Fruit fly (Drosophila melanogaster) whole organism, embryonic: ENCODE data around the gene Fas2.
A peak's percentile ranks its signal among the peaks of the same experiment; 100 is the strongest.

Experiments used
- Adf1 ChIP-seq: fragments of 200-800 bp; sonication (Bioruptor generic); IDR thresholded peaks from 2 replicates; pipeline ENCODE4 v1.3.6; 2022; ENCODE audit warnings: missing biosample characterization, missing genetic modification characterization
- Aef1 ChIP-seq: fragments of 200-800 bp; sonication (Bioruptor generic); IDR thresholded peaks from 3 replicates; pipeline ENCODE4 v1.3.6; 2022; ENCODE audit warnings: missing biosample characterization, missing genetic modification characterization
- Atf6 ChIP-seq: fragments of 200-800 bp; sonication (Bioruptor generic); IDR thresholded peaks from 2 replicates; pipeline ENCODE4 v1.3.6; 2022; ENCODE audit warnings: missing biosample characterization, missing genetic modification characterization
- CG10321 ChIP-seq: fragments of 200-800 bp; sonication (Bioruptor generic); IDR thresholded peaks from 2 replicates; pipeline ENCODE4 v1.3.6; 2022; ENCODE audit warnings: missing biosample characterization, missing genetic modification characterization
- CG11093 ChIP-seq: fragments of 200-800 bp; sonication (Bioruptor generic); IDR thresholded peaks from 3 replicates; pipeline ENCODE4 v1.3.6; 2022; ENCODE audit warnings: missing biosample characterization, missing genetic modification characterization
- CG12659 ChIP-seq: fragments of 200-800 bp; sonication (Bioruptor generic); optimal IDR thresholded peaks from 3 replicates; lab custom pipeline; 2017; ENCODE audit warnings: mild to moderate bottlenecking, missing biosample characterization, missing genetic modification reagents, missing genetic modification characterization
- CG15269 ChIP-seq: fragments of 200-800 bp; sonication (Bioruptor generic); optimal IDR thresholded peaks from 2 replicates; lab custom pipeline; 2018; ENCODE audit warnings: missing biosample characterization, mild to moderate bottlenecking, missing genetic modification characterization, moderate library complexity
- CG17361 ChIP-seq: fragments of 200-800 bp; sonication (Bioruptor generic); IDR thresholded peaks from 3 replicates; pipeline ENCODE4 v1.3.6; 2022; ENCODE audit warnings: missing biosample characterization, missing genetic modification characterization
- CG18619 ChIP-seq: fragments of 200-800 bp; sonication (Bioruptor generic); optimal IDR thresholded peaks from 3 replicates; lab custom pipeline; 2017; ENCODE audit warnings: missing biosample characterization, mild to moderate bottlenecking, missing genetic modification characterization
- CG2712 ChIP-seq: fragments of 200-800 bp; optimal IDR thresholded peaks from 3 replicates; lab custom pipeline; 2019; ENCODE audit warnings: missing biosample characterization, mild to moderate bottlenecking, missing genetic modification characterization, moderate library complexity
- CG33557 ChIP-seq: fragments of 200-800 bp; sonication (Bioruptor generic); optimal IDR thresholded peaks from 2 replicates; lab custom pipeline; 2019; ENCODE audit warnings: missing biosample characterization, mild to moderate bottlenecking, missing genetic modification characterization, moderate library complexity
- CG3995 ChIP-seq: fragments of 200-800 bp; sonication (Bioruptor generic); optimal IDR thresholded peaks from 3 replicates; lab custom pipeline; 2016; ENCODE audit warnings: missing biosample characterization, missing genetic modification characterization
- CG4617 ChIP-seq: fragments of 200-800 bp; sonication (Bioruptor generic); optimal IDR thresholded peaks from 3 replicates; lab custom pipeline; 2016; ENCODE audit warnings: missing biosample characterization, missing genetic modification characterization, borderline replicate concordance
- CG4730 ChIP-seq: fragments of 200-800 bp; sonication (Bioruptor generic); IDR thresholded peaks from 2 replicates; pipeline ENCODE4 v1.3.6; 2022; ENCODE audit warnings: missing biosample characterization, missing genetic modification characterization
- CG7271 ChIP-seq: fragments of 200-800 bp; sonication (Bioruptor generic); optimal IDR thresholded peaks from 2 replicates; lab custom pipeline; 2018; ENCODE audit warnings: missing biosample characterization, mild to moderate bottlenecking, missing genetic modification characterization, moderate library complexity
- CG8281 ChIP-seq: fragments of 200-800 bp; sonication (Bioruptor generic); optimal IDR thresholded peaks from 2 replicates; lab custom pipeline; 2018; ENCODE audit warnings: missing biosample characterization, mild to moderate bottlenecking, missing genetic modification characterization, moderate library complexity
- CoRest ChIP-seq: fragments of 200-800 bp; sonication (Bioruptor generic); optimal IDR thresholded peaks from 3 replicates; lab custom pipeline; 2018; ENCODE audit warnings: missing biosample characterization, mild to moderate bottlenecking, missing genetic modification characterization, moderate library complexity
- Dbx ChIP-seq: fragments of 200-800 bp; sonication (Bioruptor generic); IDR thresholded peaks from 3 replicates; pipeline ENCODE4 v1.3.6; 2022; ENCODE audit warnings: missing biosample characterization, missing genetic modification characterization
- Ets65A ChIP-seq: fragments of 200-800 bp; sonication (Bioruptor generic); peaks from one replicate; lab custom pipeline; 2016; ENCODE audit warnings: missing biosample characterization, missing genetic modification characterization
- GATAe ChIP-seq: fragments of 200-800 bp; sonication (Bioruptor generic); conservative IDR thresholded peaks from 2 replicates; pipeline ENCODE4 v1.3.6; 2022; ENCODE audit warnings: missing biosample characterization, missing genetic modification characterization
- H2.0 ChIP-seq: fragments of 200-800 bp; sonication (Bioruptor generic); IDR thresholded peaks from 2 replicates; pipeline ENCODE4 v1.3.6; 2022; ENCODE audit warnings: missing biosample characterization, missing genetic modification characterization
- HLH54F ChIP-seq: fragments of 200-800 bp; sonication (Bioruptor generic); optimal IDR thresholded peaks from 3 replicates; lab custom pipeline; 2016; ENCODE audit warnings: missing biosample characterization, missing genetic modification characterization
- HLHmδ ChIP-seq: fragments of 200-800 bp; sonication (Bioruptor generic); optimal IDR thresholded peaks from 2 replicates; lab custom pipeline; 2018; ENCODE audit warnings: missing biosample characterization, mild to moderate bottlenecking, missing genetic modification characterization, moderate library complexity
- MTF-1 ChIP-seq: fragments of 200-800 bp; sonication (Bioruptor generic); optimal IDR thresholded peaks from 2 replicates; lab custom pipeline; 2018; ENCODE audit warnings: missing biosample characterization, mild to moderate bottlenecking, missing genetic modification characterization, borderline replicate concordance
- Med ChIP-seq: fragments of 200-800 bp; sonication (Bioruptor generic); peaks from one replicate; lab custom pipeline; 2016; ENCODE audit warnings: missing biosample characterization, missing genetic modification characterization, mild to moderate bottlenecking, inconsistent platforms, moderate library complexity
- Mes4 ChIP-seq: fragments of 200-800 bp; sonication (Bioruptor generic); optimal IDR thresholded peaks from 2 replicates; lab custom pipeline; 2016; ENCODE audit warnings: missing biosample characterization, missing genetic modification characterization
- Myb ChIP-seq: fragments of 200-800 bp; sonication (Bioruptor generic); optimal IDR thresholded peaks from 2 replicates; lab custom pipeline; 2016; ENCODE audit warnings: missing biosample characterization, missing genetic modification characterization
- Opbp ChIP-seq: fragments of 200-800 bp; sonication (Bioruptor generic); IDR thresholded peaks from 3 replicates; pipeline ENCODE4 v1.3.6; 2022; ENCODE audit warnings: missing biosample characterization, missing genetic modification characterization; ENCODE audit not compliant: partially characterized antibody
- Pdp1 ChIP-seq, 2 experiments: fragments of 200-800 bp; sonication (Bioruptor generic); optimal IDR thresholded peaks; 3 replicates each; lab custom pipeline; 2016; ENCODE audit warnings: missing biosample characterization in 2 of 2, missing genetic modification characterization in 2 of 2, mild to moderate bottlenecking in 1 of 2, moderate library complexity in 1 of 2
- Sin3A ChIP-seq: fragments of >200 bp; optimal IDR thresholded peaks from 2 replicates; lab custom pipeline; 2018
- Xbp1 ChIP-seq: fragments of 200-800 bp; sonication (Bioruptor generic); optimal IDR thresholded peaks from 3 replicates; lab custom pipeline; 2016; ENCODE audit warnings: missing biosample characterization, mild to moderate bottlenecking, missing genetic modification characterization
- ap ChIP-seq: fragments of 200-800 bp; sonication (Bioruptor generic); IDR thresholded peaks from 2 replicates; pipeline ENCODE4 v1.3.6; 2022; ENCODE audit warnings: missing biosample characterization, missing genetic modification characterization
- ato ChIP-seq: fragments of 200-800 bp; sonication (Bioruptor generic); IDR thresholded peaks from 2 replicates; pipeline ENCODE4 v1.3.6; 2022; ENCODE audit warnings: missing biosample characterization, missing genetic modification characterization; ENCODE audit not compliant: partially characterized antibody
- az2 ChIP-seq: fragments of 200-800 bp; sonication (Bioruptor generic); optimal IDR thresholded peaks from 3 replicates; lab custom pipeline; 2016; ENCODE audit warnings: missing biosample characterization, missing genetic modification characterization
- bab2 ChIP-seq: fragments of 200-800 bp; sonication (Bioruptor generic); optimal IDR thresholded peaks from 2 replicates; lab custom pipeline; 2016; ENCODE audit warnings: missing biosample characterization, missing genetic modification characterization
- caup ChIP-seq: fragments of 200-800 bp; sonication (Bioruptor generic); optimal IDR thresholded peaks from 3 replicates; lab custom pipeline; 2017; ENCODE audit warnings: missing biosample characterization, mild to moderate bottlenecking, missing genetic modification characterization, moderate library complexity; ENCODE audit not compliant: severe bottlenecking
- cg ChIP-seq: fragments of 200-800 bp; sonication (Bioruptor generic); optimal IDR thresholded peaks from 3 replicates; lab custom pipeline; 2019; ENCODE audit warnings: missing biosample characterization, mild to moderate bottlenecking, missing genetic modification characterization, moderate library complexity
- crol ChIP-seq: fragments of 200-800 bp; sonication (Bioruptor generic); IDR thresholded peaks from 2 replicates; pipeline ENCODE4 v1.3.6; 2022; ENCODE audit warnings: missing biosample characterization, missing genetic modification characterization
- crp ChIP-seq, 2 experiments: fragments of 200-800 bp; sonication (Bioruptor generic); optimal IDR thresholded peaks; 2 replicates in 1 of 2; 3 replicates in 1 of 2; lab custom pipeline; 2017; ENCODE audit warnings: missing biosample characterization in 2 of 2, missing genetic modification characterization in 2 of 2, mild to moderate bottlenecking in 1 of 2, moderate library complexity in 1 of 2
- emc ChIP-seq: fragments of 200-800 bp; sonication (Bioruptor generic); optimal IDR thresholded peaks from 2 replicates; lab custom pipeline; 2016; ENCODE audit warnings: missing biosample characterization, missing genetic modification characterization
- en ChIP-seq: fragments of 200-800 bp; sonication (Bioruptor generic); optimal IDR thresholded peaks from 2 replicates; lab custom pipeline; 2016; ENCODE audit warnings: missing biosample characterization, missing genetic modification characterization
- fd64A ChIP-seq: fragments of 200-800 bp; sonication (Bioruptor generic); optimal IDR thresholded peaks from 3 replicates; lab custom pipeline; 2018; ENCODE audit warnings: missing biosample characterization, mild to moderate bottlenecking, missing genetic modification characterization
- h ChIP-seq: fragments of >200 bp; optimal IDR thresholded peaks from 2 replicates; lab custom pipeline; 2017
- lilli ChIP-seq: fragments of 200-800 bp; sonication (Bioruptor generic); optimal IDR thresholded peaks from 3 replicates; lab custom pipeline; 2016; ENCODE audit warnings: missing biosample characterization, missing genetic modification characterization
- pita ChIP-seq: fragments of 200-800 bp; sonication (Bioruptor generic); optimal IDR thresholded peaks from 2 replicates; lab custom pipeline; 2017; ENCODE audit warnings: missing biosample characterization, mild to moderate bottlenecking, missing genetic modification characterization
- rib ChIP-seq: fragments of 200-800 bp; sonication (Bioruptor generic); IDR thresholded peaks from 2 replicates; pipeline ENCODE4 v1.3.6; 2022; ENCODE audit warnings: missing biosample characterization, missing genetic modification characterization
- row ChIP-seq: fragments of 200-800 bp; sonication (Bioruptor generic); IDR thresholded peaks from 3 replicates; pipeline ENCODE4 v1.3.6; 2022; ENCODE audit warnings: missing biosample characterization, missing genetic modification characterization
- salm ChIP-seq: fragments of 200-800 bp; sonication (Bioruptor generic); optimal IDR thresholded peaks from 2 replicates; lab custom pipeline; 2018; ENCODE audit warnings: missing biosample characterization, mild to moderate bottlenecking, missing genetic modification characterization
- zf30C ChIP-seq: fragments of 200-800 bp; sonication (Bioruptor generic); optimal IDR thresholded peaks from 3 replicates; lab custom pipeline; 2018; ENCODE audit warnings: missing biosample characterization, mild to moderate bottlenecking, missing genetic modification characterization
- zfh2 ChIP-seq: fragments of 200-800 bp; sonication (Bioruptor generic); optimal IDR thresholded peaks from 2 replicates; lab custom pipeline; 2016; ENCODE audit warnings: missing biosample characterization, missing genetic modification characterization

The Fas2 gene

DNA sequence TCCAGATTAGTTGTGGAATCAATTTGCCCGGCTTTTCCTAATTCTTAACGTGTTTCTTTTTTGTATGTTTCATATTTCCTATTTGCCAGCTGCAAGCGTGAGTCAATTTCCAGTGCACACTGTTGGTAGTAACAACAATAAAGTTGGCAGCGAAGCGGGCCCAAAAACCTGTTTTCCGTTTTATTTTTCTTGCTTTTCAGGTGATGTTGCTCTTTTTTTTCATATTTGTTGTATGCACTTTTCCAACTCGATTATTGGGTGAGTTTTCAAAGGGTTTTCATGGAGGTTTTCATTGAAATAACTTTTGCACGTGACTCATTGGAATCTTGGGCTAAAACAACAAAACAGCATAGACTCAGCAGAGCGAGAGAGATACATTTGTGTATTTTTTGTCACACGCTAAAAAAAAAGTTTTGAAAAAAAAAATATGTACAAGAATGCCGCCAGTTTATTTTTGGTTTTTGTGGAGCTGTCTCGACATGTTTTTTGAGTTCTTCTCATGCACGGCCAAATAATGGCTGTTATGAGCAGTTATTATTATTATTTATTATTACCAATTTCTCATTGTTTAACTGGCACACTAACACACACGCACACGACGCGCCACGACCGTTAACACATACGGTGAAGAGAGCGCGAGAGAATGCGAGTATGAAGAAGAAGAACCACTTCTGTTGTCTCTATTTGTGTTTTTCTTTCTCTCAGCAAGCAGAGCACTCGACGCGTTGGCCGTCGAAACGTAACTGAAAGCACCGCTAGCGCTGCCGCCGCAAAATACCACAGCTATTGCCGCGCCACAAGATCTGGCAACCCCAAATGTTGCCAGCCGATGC is at the start of gene Fas2 (continued):
- TF ChIP-seq en (GFP tag; lab: Kevin White, UChicago) (no peak), crol (GFP tag; lab: Robert Waterston, UW) (no peak), Myb (GFP tag; lab: Kevin White, UChicago) (peak; percentile 39), H2.0 (GFP tag; lab: Robert Waterston, UW) (no peak), CG17361 (GFP tag; lab: Robert Waterston, UW) (peak; percentile 15; the same call in 1 of the 3 replicates), ap (GFP tag; lab: Robert Waterston, UW) (no peak), emc (GFP tag; lab: Kevin White, UChicago) (no peak), cg (GFP tag; lab: Kevin White, UChicago) (peak; percentile 63), GATAe (GFP tag; lab: Robert Waterston, UW) (no peak), Atf6 (GFP tag; lab: Robert Waterston, UW) (peak; percentile 52), CG11093 (GFP tag; lab: Robert Waterston, UW) (no peak), Dbx (peak; percentile 49; the same call in 2 of the 3 replicates), Mes4 (GFP tag; lab: Kevin White, UChicago) (no peak), CG7271 (no peak), CG33557 (peak; percentile 32), CG4617 (GFP tag; lab: Kevin White, UChicago) (peak; percentile 17), CG12659 (GFP tag; lab: Kevin White, UChicago) (peak; percentile 24), CG4730 (GFP tag; lab: Robert Waterston, UW) (peak; percentile 32; the same call in 1 of the 2 replicates), fd64A (GFP tag; lab: Kevin White, UChicago) (no peak), CG2712 (tag; lab: Kevin White, UChicago) (peak; percentile 14), CG15269 (tag; lab: Kevin White, UChicago) (peak; percentile 25), ato (GFP tag; lab: Robert Waterston, UW) (no peak), bab2 (GFP tag; lab: Kevin White, UChicago) (no peak), lilli (GFP tag; lab: Kevin White, UChicago) (peak; percentile 33), zfh2 (no peak), zf30C (GFP tag; lab: Kevin White, UChicago) (no peak), CoRest (tag; lab: Kevin White, UChicago) (no peak), Sin3A (lab: Kevin White, UChicago) (no peak), Opbp (GFP tag; lab: Robert Waterston, UW) (peak; percentile 69), Adf1 (peak; percentile 70; the same call in 1 of the 2 replicates), Xbp1 (no peak), Aef1 (GFP tag; lab: Robert Waterston, UW) (no peak), Pdp1 (GFP tag; optimal IDR thresholded peaks at IDR 0.05; lab: Kevin White, UChicago) (peak in 1 of 2 experiments; percentile 45), CG18619 (GFP tag; lab: Kevin White, UChicago) (peak; percentile 33), rib (GFP tag; lab: Robert Waterston, UW) (0 out of 2 replicates have a peak, but pooled peaks have one; percentile 23), HLH54F (GFP tag; lab: Kevin White, UChicago) (no peak), CG3995 (GFP tag; lab: Kevin White, UChicago) (no peak), caup (GFP tag; lab: Kevin White, UChicago) (peak; percentile 76), pita (GFP tag; lab: Kevin White, UChicago) (no peak), Med (GFP tag; lab: Kevin White, UChicago) (peak; percentile 94), crp (GFP tag; optimal IDR thresholded peaks at IDR 0.05; lab: Kevin White, UChicago) (no peak), row (GFP tag; lab: Robert Waterston, UW) (peak; percentile 65), HLHmδ (GFP tag; lab: Kevin White, UChicago) (peak; percentile 95), salm (tag; lab: Kevin White, UChicago) (peak; percentile 55), Ets65A (GFP tag; lab: Kevin White, UChicago) (no peak), MTF-1 (GFP tag; lab: Kevin White, UChicago) (peak; percentile 58), CG8281 (tag; lab: Kevin White, UChicago) (no peak), az2 (GFP tag; lab: Kevin White, UChicago) (no peak), h (lab: Kevin White, UChicago) (no peak), CG10321 (no peak)
